Fruit fly (Drosophila melanogaster): ENCODE results near the gene MtnA.
A peak's percentile ranks its signal among the peaks of the same experiment; 100 is the strongest.

The MtnA gene

dm6 chr3R:9783240-9783917 lies 791 bp downstream of the MtnA start (continued):
- TF ChIP-seq Jarid2 (GFP tag; optimal IDR thresholded peaks at IDR 0.05) (no peak), CG32772 (GFP tag; IDR thresholded peaks at IDR 0.05) (no peak), danr (GFP tag; IDR thresholded peaks at IDR 0.05) (no peak), otp (GFP tag; IDR thresholded peaks at IDR 0.05) (no peak), CG18011 (GFP tag; optimal IDR thresholded peaks at IDR 0.05) (no peak), CG7928 (GFP tag; optimal IDR thresholded peaks at IDR 0.05) (no peak), lilli (GFP tag; optimal IDR thresholded peaks at IDR 0.05) (no peak), CG18599 (GFP tag; optimal IDR thresholded peaks at IDR 0.05) (peak; percentile 7), CG4282 (GFP tag; optimal IDR thresholded peaks at IDR 0.05) (no peak), CG10979 (tag; optimal IDR thresholded peaks at IDR 0.05) (no peak), zen (tag; optimal IDR thresholded peaks at IDR 0.05) (no peak), nom (GFP tag; optimal IDR thresholded peaks at IDR 0.05) (no peak), maf-S (GFP tag; optimal IDR thresholded peaks at IDR 0.05) (no peak), row (GFP tag; IDR thresholded peaks at IDR 0.05) (peak; percentile 41; the same call in 1 of the 3 replicates), Dref (GFP tag; IDR thresholded peaks at IDR 0.05) (no peak), PHDP (tag; optimal IDR thresholded peaks at IDR 0.05) (peak; percentile 26), CTCF (GFP tag; optimal IDR thresholded peaks at IDR 0.05) (no peak), CG11085 (GFP tag; IDR thresholded peaks at IDR 0.05) (no peak), TFAM (GFP tag; optimal IDR thresholded peaks at IDR 0.05) (no peak), CG32767 (GFP tag; IDR thresholded peaks at IDR 0.05) (no peak), Lim3 (GFP tag; IDR thresholded peaks at IDR 0.05) (no peak), Rx (GFP tag; IDR thresholded peaks at IDR 0.05) (no peak), ERR (GFP tag; optimal IDR thresholded peaks at IDR 0.05) (no peak), CG10267 (tag; optimal IDR thresholded peaks at IDR 0.05) (no peak), CG11695 (GFP tag; IDR thresholded peaks at IDR 0.05) (no peak), B-H2 (GFP tag; optimal IDR thresholded peaks at IDR 0.05) (no peak), ci (GFP tag; IDR thresholded peaks at IDR 0.05) (no peak), CG1832 (GFP tag; optimal IDR thresholded peaks at IDR 0.05) (no peak), nau (GFP tag; optimal IDR thresholded peaks at IDR 0.05) (no peak), tna (GFP tag; IDR thresholded peaks at IDR 0.05; ENCODE audit: partially characterized antibody) (no peak), slou (GFP tag; optimal IDR thresholded peaks at IDR 0.05) (no peak), pros (GFP tag; optimal IDR thresholded peaks at IDR 0.05) (no peak), phol (tag; optimal IDR thresholded peaks at IDR 0.05) (peak; percentile 16), bbx (GFP tag; IDR thresholded peaks at IDR 0.05; ENCODE audit: partially characterized antibody) (no peak), croc (GFP tag; conservative IDR thresholded peaks at IDR 0.05) (no peak), CG12391 (tag; optimal IDR thresholded peaks at IDR 0.05) (peak; percentile 16), CG16813 (GFP tag; IDR thresholded peaks at IDR 0.05; ENCODE audit: partially characterized antibody) (no peak), nerfin-1 (tag; optimal IDR thresholded peaks at IDR 0.05) (no peak), Dfd (GFP tag; optimal IDR thresholded peaks at IDR 0.05) (no peak), jumu (GFP tag; optimal IDR thresholded peaks at IDR 0.05) (no peak), onecut (GFP tag; IDR thresholded peaks at IDR 0.05) (no peak), abd-A (tag; optimal IDR thresholded peaks at IDR 0.05) (no peak), CG3726 (GFP tag; IDR thresholded peaks at IDR 0.05) (no peak), ranshi (GFP tag; IDR thresholded peaks at IDR 0.05) (no peak), HLH3B (GFP tag; IDR thresholded peaks at IDR 0.05) (no peak), dpn (GFP tag; optimal IDR thresholded peaks at IDR 0.05) (no peak), Bteb2 (GFP tag; optimal IDR thresholded peaks at IDR 0.05) (no peak), CG2875 (GFP tag; optimal IDR thresholded peaks at IDR 0.05) (no peak), vnd (GFP tag; IDR thresholded peaks at IDR 0.05; ENCODE audit: partially characterized antibody) (no peak), Dp (GFP tag; optimal IDR thresholded peaks at IDR 0.05) (no peak), dati (GFP tag; IDR thresholded peaks at IDR 0.05) (no peak)
